Worm (Caenorhabditis elegans) whole organism, L1 larva: Measurements from ENCODE around the gene cct-8.

Experiments
- blmp-1 ChIP-seq: fragments of 150-350 bp; optimal IDR thresholded peaks from 2 replicates; lab custom pipeline; 2014; ENCODE audit warnings: missing biosample characterization, missing genetic modification characterization
- ceh-82 ChIP-seq, 3 experiments: fragments of 150-350 bp in 1 of 3; sonication (generic microtip) in 2 of 3; optimal IDR thresholded peaks; 2 replicates each; lab custom pipeline; 2014 to 2017; ENCODE audit warnings: missing biosample characterization in 3 of 3, missing genetic modification characterization in 3 of 3
- egl-27 ChIP-seq, 2 experiments: fragments of 150-350 bp in 1 of 2; sonication (generic microtip); optimal IDR thresholded peaks; 3 replicates each; lab custom pipeline; 2017 to 2018; ENCODE audit warnings: missing biosample characterization in 2 of 2, missing genetic modification characterization in 2 of 2, missing genetic modification reagents in 2 of 2
- lir-3 ChIP-seq: sonication (generic microtip); optimal IDR thresholded peaks from 2 replicates; lab custom pipeline; 2016; ENCODE audit warnings: mild to moderate bottlenecking, missing genetic modification characterization, moderate library complexity, missing compliant biosample characterization; ENCODE audit not compliant: poor library complexity
- lsy-2 ChIP-seq, 2 experiments: fragments of 150-350 bp; optimal IDR thresholded peaks; 2 replicates each; lab custom pipeline; 2014; ENCODE audit warnings: missing biosample characterization in 2 of 2, missing genetic modification characterization in 2 of 2
- nhr-90 ChIP-seq: sonication (generic microtip); optimal IDR thresholded peaks from 2 replicates; lab custom pipeline; 2016; ENCODE audit warnings: mild to moderate bottlenecking, missing genetic modification characterization, missing compliant biosample characterization; ENCODE audit not compliant: poor library complexity
- pqm-1 ChIP-seq: sonication (generic microtip); optimal IDR thresholded peaks from 3 replicates; lab custom pipeline; 2017; ENCODE audit warnings: missing biosample characterization, missing genetic modification characterization
- skn-1 ChIP-seq: fragments of 150-350 bp; optimal IDR thresholded peaks from 2 replicates; lab custom pipeline; 2014; ENCODE audit warnings: missing biosample characterization, missing genetic modification characterization
- unc-62 ChIP-seq: fragments of 150-350 bp; optimal IDR thresholded peaks from 2 replicates; lab custom pipeline; 2014; ENCODE audit warnings: missing biosample characterization, missing genetic modification reagents, missing genetic modification characterization
- unc-86 ChIP-seq: sonication (generic microtip); optimal IDR thresholded peaks from 2 replicates; lab custom pipeline; 2016; ENCODE audit warnings: missing genetic modification characterization, missing compliant biosample characterization

ce11 chrIV:1075484-1075883, 18.2 kb downstream of the cct-8 start:
- TF ChIP-seq lsy-2 (tag; optimal IDR thresholded peaks at IDR 0.05; lab: Kevin White, UChicago), result no peak
- no peak for TF ChIP-seq unc-62 (GFP tag; lab: Kevin White, UChicago)
- no peak for TF ChIP-seq egl-27 (tag; optimal IDR thresholded peaks at IDR 0.05; lab: Kevin White, UChicago)
- TF ChIP-seq skn-1 (tag; lab: Kevin White, UChicago), result no peak
- TF ChIP-seq ceh-82 (tag; optimal IDR thresholded peaks at IDR 0.05; lab: Kevin White, UChicago), result no peak
- no peak for TF ChIP-seq blmp-1 (tag; lab: Kevin White, UChicago)
- TF ChIP-seq pqm-1, result peak; percentile 76
- no peak for TF ChIP-seq lir-3
- no peak for TF ChIP-seq unc-86
- no peak for TF ChIP-seq nhr-90 (tag; lab: Kevin White, UChicago)
